Worm (Caenorhabditis elegans): ENCODE measurements around the gene cpg-1.

cpg-1 gene

ce11 chrIII:4470793-4471192, 18.4 kb upstream of the cpg-1 start (continued):
- TF ChIP-seq spr-3 (GFP tag; optimal IDR thresholded peaks at IDR 0.05) (peak; percentile 84), ceh-28 (tag; optimal IDR thresholded peaks at IDR 0.05) (no peak), saeg-2 (GFP tag; IDR thresholded peaks at IDR 0.05) (peak; percentile 48; the same call in 1 of the 2 replicates), skn-1 (tag; optimal IDR thresholded peaks at IDR 0.05) (no peak), daf-8 (GFP tag; IDR thresholded peaks at IDR 0.05) (no peak; the same call in 1 of the 2 replicates), mes-2 (tag; optimal IDR thresholded peaks at IDR 0.05; ENCODE audit: poor library complexity, severe bottlenecking) (peak; percentile 84), mdt-29 (GFP tag; IDR thresholded peaks at IDR 0.05) (peak; percentile 81), D1046.2 (GFP tag; IDR thresholded peaks at IDR 0.05) (peak; percentile 78), ctbp-1 (GFP tag; IDR thresholded peaks at IDR 0.05) (peak; percentile 87), lin-13 (GFP tag; optimal IDR thresholded peaks at IDR 0.05) (peak; percentile 64), dve-1 (tag; optimal IDR thresholded peaks at IDR 0.05; ENCODE audit: insufficient read depth) (peak; percentile 67), dmd-9 (GFP tag; IDR thresholded peaks at IDR 0.05) (peak; percentile 65; the same call in 1 of the 2 replicates), zag-1 (tag; optimal IDR thresholded peaks at IDR 0.05) (no peak), F10B5.3 (tag; optimal IDR thresholded peaks at IDR 0.05) (peak; percentile 45), unc-62 (GFP tag; optimal IDR thresholded peaks at IDR 0.05 in 1 of 2) (peak in 1 of 2 experiments; percentile 88), unc-62 (tag; optimal IDR thresholded peaks at IDR 0.05) (no peak), lin-1 (GFP tag; IDR thresholded peaks at IDR 0.05) (peak; percentile 34; the same call in 1 of the 2 replicates), ZK546.5 (tag; optimal IDR thresholded peaks at IDR 0.05) (no peak), nhr-76 (tag; optimal IDR thresholded peaks at IDR 0.05) (no peak), hif-1 (tag; optimal IDR thresholded peaks at IDR 0.05) (peak in 1 of 2 experiments; percentile 55), attf-4 (tag; optimal IDR thresholded peaks at IDR 0.05) (no peak), Y105C5A.15 (GFP tag; IDR thresholded peaks at IDR 0.05) (peak; percentile 85), arid-1 (GFP tag; conservative IDR thresholded peaks at IDR 0.05) (peak; percentile 88), T26A8.4 (GFP tag; IDR thresholded peaks at IDR 0.05) (peak; percentile 87), F44E2.7 (GFP tag; IDR thresholded peaks at IDR 0.05) (peak; percentile 78; the same call in 1 of the 2 replicates), set-16 (GFP tag; IDR thresholded peaks at IDR 0.05) (no peak), madf-9 (GFP tag; conservative IDR thresholded peaks at IDR 0.05) (peak; percentile 52; the same call in 1 of the 2 replicates), spr-1 (tag; optimal IDR thresholded peaks at IDR 0.05) (peak; percentile 82), zip-2 (tag; optimal IDR thresholded peaks at IDR 0.05) (no peak), nhr-102 (tag; optimal IDR thresholded peaks at IDR 0.05) (peak; percentile 90), lin-15B (tag; optimal IDR thresholded peaks at IDR 0.05) (no peak), nhr-25 (tag; optimal IDR thresholded peaks at IDR 0.05; ENCODE audit: borderline replicate concordance, insufficient read depth) (peak; percentile 79), ama-1 (optimal IDR thresholded peaks at IDR 0.05) (no peak), php-3 (GFP tag; IDR thresholded peaks at IDR 0.05) (peak; percentile 35; the same call in 1 of the 2 replicates), hmg-1.1 (GFP tag; IDR thresholded peaks at IDR 0.05) (peak; percentile 75), lin-38 (GFP tag; IDR thresholded peaks at IDR 0.05) (peak; percentile 77), ztf-11 (tag; optimal IDR thresholded peaks at IDR 0.05) (no peak), F49E8.2 (tag; optimal IDR thresholded peaks at IDR 0.05; ENCODE audit: borderline replicate concordance) (peak; percentile 59), nhr-41 (GFP tag; IDR thresholded peaks at IDR 0.05) (0 out of 2 replicates have a peak, but pooled peaks have one; percentile 36), fos-1 (tag; optimal IDR thresholded peaks at IDR 0.05) (no peak), nhr-111 (GFP tag; optimal IDR thresholded peaks at IDR 0.05) (peak; percentile 67), aha-1 (tag) (peak; percentile 35), Y75B8A.6 (GFP tag; IDR thresholded peaks at IDR 0.05) (0 out of 2 replicates have a peak, but pooled peaks have one; percentile 54), lin-29 (GFP tag; IDR thresholded peaks at IDR 0.05) (no peak)

Measured in whole organism, L4 larva.